Fruit fly (Drosophila melanogaster) whole organism, embryonic: Measurements from ENCODE around the gene HP5.
A peak's percentile ranks its signal among the peaks of the same experiment; 100 is the strongest.

ENCODE experiments used
- Atf-2 ChIP-seq: fragments of 200-800 bp; sonication (Bioruptor generic); optimal IDR thresholded peaks from 2 replicates; lab custom pipeline; 2016; ENCODE audit warnings: missing biosample characterization, missing genetic modification characterization
- BEAF-32 ChIP-seq: fragments of 200-800 bp; sonication (Bioruptor generic); optimal IDR thresholded peaks from 3 replicates; lab custom pipeline; 2017; ENCODE audit warnings: missing biosample characterization, missing genetic modification characterization, mild to moderate bottlenecking, moderate library complexity, missing genetic modification reagents
- C15 ChIP-seq: fragments of 200-800 bp; sonication (Bioruptor generic); IDR thresholded peaks from 3 replicates; pipeline ENCODE4 v1.3.6; 2022; ENCODE audit warnings: missing biosample characterization, missing genetic modification characterization
- CG10462 ChIP-seq: fragments of 200-800 bp; sonication (Bioruptor generic); optimal IDR thresholded peaks from 2 replicates; lab custom pipeline; 2016; ENCODE audit warnings: missing biosample characterization, missing genetic modification characterization
- CG10543 ChIP-seq: fragments of 200-800 bp; sonication (Bioruptor generic); optimal IDR thresholded peaks from 3 replicates; lab custom pipeline; 2017; ENCODE audit warnings: missing biosample characterization, mild to moderate bottlenecking, missing genetic modification characterization, moderate library complexity
- CG12155 ChIP-seq: fragments of 200-800 bp; sonication (Bioruptor generic); optimal IDR thresholded peaks from 3 replicates; lab custom pipeline; 2016; ENCODE audit warnings: missing biosample characterization, missing genetic modification characterization
- CG12391 ChIP-seq: fragments of 200-800 bp; sonication (Bioruptor generic); optimal IDR thresholded peaks from 3 replicates; lab custom pipeline; 2018; ENCODE audit warnings: missing biosample characterization, mild to moderate bottlenecking, missing genetic modification characterization, moderate library complexity
- CG13287 ChIP-seq: fragments of 200-800 bp; sonication (Bioruptor generic); IDR thresholded peaks from 2 replicates; pipeline ENCODE4 v1.3.6; 2022; ENCODE audit warnings: missing biosample characterization, missing genetic modification characterization; ENCODE audit not compliant: partially characterized antibody
- CG14667 ChIP-seq: fragments of 200-800 bp; sonication (Bioruptor generic); IDR thresholded peaks from 2 replicates; pipeline ENCODE4 v1.3.6; 2022; ENCODE audit warnings: missing biosample characterization, missing genetic modification characterization
- CG1602 ChIP-seq: fragments of 200-800 bp; sonication (Bioruptor generic); optimal IDR thresholded peaks from 3 replicates; lab custom pipeline; 2016; ENCODE audit warnings: missing biosample characterization, missing genetic modification characterization
- CG1603 ChIP-seq: fragments of 200-800 bp; sonication (Bioruptor generic); optimal IDR thresholded peaks from 2 replicates; lab custom pipeline; 2019; ENCODE audit warnings: missing biosample characterization, mild to moderate bottlenecking, missing genetic modification characterization, moderate library complexity
- CG2202 ChIP-seq: fragments of 200-800 bp; sonication (Bioruptor generic); optimal IDR thresholded peaks from 2 replicates; lab custom pipeline; 2018; ENCODE audit warnings: missing biosample characterization, mild to moderate bottlenecking, missing genetic modification characterization
- CG32767 ChIP-seq: fragments of 200-800 bp; sonication (Bioruptor generic); IDR thresholded peaks from 2 replicates; pipeline ENCODE4 v1.3.6; 2022; ENCODE audit warnings: missing biosample characterization, missing genetic modification characterization
- CG43689 ChIP-seq: fragments of 200-800 bp; sonication (Bioruptor generic); IDR thresholded peaks from 2 replicates; pipeline ENCODE4 v1.3.6; 2022; ENCODE audit warnings: missing biosample characterization, missing genetic modification characterization
- CG4820 ChIP-seq: fragments of 200-800 bp; sonication (Bioruptor generic); optimal IDR thresholded peaks from 3 replicates; lab custom pipeline; 2016; ENCODE audit warnings: missing biosample characterization, missing genetic modification characterization
- CG6689 ChIP-seq: fragments of 200-800 bp; sonication (Bioruptor generic); IDR thresholded peaks from 2 replicates; pipeline ENCODE4 v1.3.6; 2022; ENCODE audit warnings: missing biosample characterization, missing genetic modification characterization
- CG6791 ChIP-seq: fragments of 200-800 bp; sonication (Bioruptor generic); IDR thresholded peaks from 3 replicates; pipeline ENCODE4 v1.3.6; 2022; ENCODE audit warnings: missing biosample characterization, missing genetic modification characterization; ENCODE audit not compliant: partially characterized antibody
- CG7987 ChIP-seq: fragments of 200-800 bp; sonication (Bioruptor generic); optimal IDR thresholded peaks from 2 replicates; lab custom pipeline; 2018; ENCODE audit warnings: missing biosample characterization, mild to moderate bottlenecking, missing genetic modification characterization, moderate library complexity
- CG8290 ChIP-seq, 3 experiments: fragments of 200-800 bp; sonication (Bioruptor generic); optimal IDR thresholded peaks; 2 replicates each; lab custom pipeline; 2016 to 2019; ENCODE audit warnings: missing biosample characterization in 3 of 3, missing genetic modification characterization in 3 of 3, mild to moderate bottlenecking in 2 of 3, moderate library complexity in 1 of 3
- CoRest ChIP-seq: fragments of 200-800 bp; sonication (Bioruptor generic); optimal IDR thresholded peaks from 3 replicates; lab custom pipeline; 2018; ENCODE audit warnings: missing biosample characterization, mild to moderate bottlenecking, missing genetic modification characterization, moderate library complexity
- Dad ChIP-seq: fragments of 200-800 bp; sonication (Bioruptor generic); optimal IDR thresholded peaks from 3 replicates; lab custom pipeline; 2016; ENCODE audit warnings: missing biosample characterization, missing genetic modification characterization
- Dfd ChIP-seq, 2 experiments: fragments of >200 bp; optimal IDR thresholded peaks; 2 replicates each; lab custom pipeline; 2017; ENCODE audit warnings: missing biosample characterization in 2 of 2, missing genetic modification characterization in 2 of 2
- E2f2 ChIP-seq: fragments of 200-800 bp; sonication (Bioruptor generic); IDR thresholded peaks from 2 replicates; pipeline ENCODE4 v1.3.6; 2022; ENCODE audit warnings: missing biosample characterization, missing genetic modification characterization
- Fer3 ChIP-seq: fragments of 200-800 bp; sonication (Bioruptor generic); optimal IDR thresholded peaks from 2 replicates; lab custom pipeline; 2018; ENCODE audit warnings: missing biosample characterization, mild to moderate bottlenecking, missing genetic modification characterization, moderate library complexity
- HHEX ChIP-seq: fragments of 200-800 bp; sonication (Bioruptor generic); optimal IDR thresholded peaks from 3 replicates; lab custom pipeline; 2017; ENCODE audit warnings: missing biosample characterization, mild to moderate bottlenecking, missing genetic modification characterization, missing genetic modification reagents
- HLHmδ ChIP-seq: fragments of 200-800 bp; sonication (Bioruptor generic); optimal IDR thresholded peaks from 2 replicates; lab custom pipeline; 2018; ENCODE audit warnings: missing biosample characterization, mild to moderate bottlenecking, missing genetic modification characterization, moderate library complexity
- Kr ChIP-seq: fragments of 200-800 bp; sonication (Bioruptor generic); optimal IDR thresholded peaks from 2 replicates; lab custom pipeline; 2017; ENCODE audit warnings: missing biosample characterization, mild to moderate bottlenecking, missing genetic modification characterization
- MBD-R2 ChIP-seq: fragments of 200-800 bp; sonication (Bioruptor generic); IDR thresholded peaks from 2 replicates; pipeline ENCODE4 v1.3.6; 2022; ENCODE audit warnings: missing biosample characterization, missing genetic modification characterization
- Opbp ChIP-seq: fragments of 200-800 bp; sonication (Bioruptor generic); IDR thresholded peaks from 3 replicates; pipeline ENCODE4 v1.3.6; 2022; ENCODE audit warnings: missing biosample characterization, missing genetic modification characterization; ENCODE audit not compliant: partially characterized antibody
- Sox102F ChIP-seq: fragments of 200-800 bp; sonication (Bioruptor generic); optimal IDR thresholded peaks from 2 replicates; lab custom pipeline; 2018; ENCODE audit warnings: missing biosample characterization, mild to moderate bottlenecking, missing genetic modification characterization, moderate library complexity
- Xrp1 ChIP-seq: fragments of 200-800 bp; sonication (Bioruptor generic); IDR thresholded peaks from 2 replicates; pipeline ENCODE4 v1.3.6; 2022; ENCODE audit warnings: missing biosample characterization, missing genetic modification characterization
- bbx ChIP-seq: fragments of 200-800 bp; sonication (Bioruptor generic); IDR thresholded peaks from 2 replicates; pipeline ENCODE4 v1.3.6; 2022; ENCODE audit warnings: missing biosample characterization, missing genetic modification characterization; ENCODE audit not compliant: partially characterized antibody
- cad ChIP-seq: fragments of >200 bp; optimal IDR thresholded peaks from 2 replicates; lab custom pipeline; 2017; ENCODE audit warnings: missing biosample characterization, missing genetic modification characterization
- exex ChIP-seq: fragments of 200-800 bp; sonication (Bioruptor generic); optimal IDR thresholded peaks from 4 replicates; lab custom pipeline; 2018; ENCODE audit warnings: missing biosample characterization, mild to moderate bottlenecking, missing genetic modification characterization, moderate library complexity
- fru ChIP-seq: fragments of >200 bp; optimal IDR thresholded peaks from 2 replicates; lab custom pipeline; 2017
- gcm ChIP-seq: fragments of 200-800 bp; sonication (Bioruptor generic); optimal IDR thresholded peaks from 2 replicates; lab custom pipeline; 2019; ENCODE audit warnings: missing biosample characterization, mild to moderate bottlenecking, missing genetic modification characterization, moderate library complexity
- insv ChIP-seq, 2 experiments: fragments of 200-800 bp; sonication (Bioruptor generic); optimal IDR thresholded peaks; 3 replicates each; lab custom pipeline; 2016 to 2018; ENCODE audit warnings: missing biosample characterization in 2 of 2, missing genetic modification characterization in 2 of 2
- jigr1 ChIP-seq: fragments of 200-800 bp; sonication (Bioruptor generic); IDR thresholded peaks from 3 replicates; pipeline ENCODE4 v1.3.6; 2022; ENCODE audit warnings: missing biosample characterization, missing genetic modification characterization
- lov ChIP-seq, 2 experiments: fragments of 200-800 bp in 1 of 2; fragments of >200 bp in 1 of 2; sonication (Bioruptor generic) in 1 of 2; IDR thresholded peaks in 1 of 2; optimal IDR thresholded peaks in 1 of 2; 2 replicates in 1 of 2; 3 replicates in 1 of 2; pipeline versions ENCODE4 v1.3.6 to Lab custom; 2017 to 2022; ENCODE audit warnings: missing biosample characterization in 1 of 2, missing genetic modification characterization in 1 of 2
- nerfin-2 ChIP-seq: fragments of 200-800 bp; sonication (Bioruptor generic); IDR thresholded peaks from 2 replicates; pipeline ENCODE4 v1.3.6; 2022; ENCODE audit warnings: missing biosample characterization, missing genetic modification characterization; ENCODE audit not compliant: partially characterized antibody
- nmo ChIP-seq: fragments of 200-800 bp; sonication (Bioruptor generic); optimal IDR thresholded peaks from 2 replicates; lab custom pipeline; 2018; ENCODE audit warnings: missing biosample characterization, mild to moderate bottlenecking, missing genetic modification characterization, moderate library complexity
- pan ChIP-seq, 4 experiments: fragments of >200 bp in 3 of 4; fragments of 200-800 bp in 1 of 4; sonication (Bioruptor generic) in 1 of 4; optimal IDR thresholded peaks in 3 of 4; IDR thresholded peaks in 1 of 4; 2 replicates each; pipeline versions ENCODE4 v1.3.6 to Lab custom; 2017 to 2022; ENCODE audit warnings: missing biosample characterization in 2 of 4, missing genetic modification characterization in 2 of 4, mixed read lengths in 1 of 4
- schlank ChIP-seq: fragments of 200-800 bp; sonication (Bioruptor generic); optimal IDR thresholded peaks from 2 replicates; lab custom pipeline; 2018; ENCODE audit warnings: missing biosample characterization, mild to moderate bottlenecking, missing genetic modification characterization
- slou ChIP-seq: fragments of 200-800 bp; sonication (Bioruptor generic); optimal IDR thresholded peaks from 3 replicates; lab custom pipeline; 2016; ENCODE audit warnings: missing biosample characterization, missing genetic modification characterization
- sqz ChIP-seq: fragments of 200-800 bp; sonication (Bioruptor generic); optimal IDR thresholded peaks from 3 replicates; lab custom pipeline; 2018; ENCODE audit warnings: missing biosample characterization, mild to moderate bottlenecking, missing genetic modification characterization
- sr ChIP-seq: fragments of 200-800 bp; sonication (Bioruptor generic); IDR thresholded peaks from 3 replicates; pipeline ENCODE4 v1.3.6; 2022; ENCODE audit warnings: missing biosample characterization, missing genetic modification characterization
- tap ChIP-seq: fragments of 200-800 bp; optimal IDR thresholded peaks from 3 replicates; lab custom pipeline; 2019; ENCODE audit warnings: missing biosample characterization, mild to moderate bottlenecking, missing genetic modification characterization, moderate library complexity
- twi ChIP-seq: fragments of 200-800 bp; optimal IDR thresholded peaks from 2 replicates; lab custom pipeline; 2019; ENCODE audit warnings: missing biosample characterization, mild to moderate bottlenecking, missing genetic modification characterization, moderate library complexity
- wor ChIP-seq: fragments of 200-800 bp; sonication (Bioruptor generic); IDR thresholded peaks from 2 replicates; pipeline ENCODE4 v1.3.6; 2022; ENCODE audit warnings: missing biosample characterization, missing genetic modification characterization

The HP5 gene

DNA sequence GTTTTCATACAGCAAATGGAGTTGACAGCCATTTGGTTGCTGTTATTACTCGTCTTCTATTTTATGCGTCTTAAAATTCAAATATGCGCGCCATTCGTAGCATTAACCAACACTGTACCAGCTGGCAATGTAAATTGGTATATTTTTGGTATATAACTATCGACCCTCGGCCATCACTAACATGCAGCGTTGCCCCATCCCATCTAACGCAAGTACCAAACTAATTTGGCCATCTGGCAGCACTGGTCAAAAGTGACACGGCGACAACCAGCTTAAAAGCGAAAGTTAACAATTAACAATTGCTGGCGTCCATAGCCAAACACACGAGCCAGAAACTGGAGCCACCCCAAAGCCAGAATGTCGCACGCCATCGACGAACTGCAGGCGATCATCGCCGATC lies 28.7 kb downstream of the HP5 start, which contains the start of gene Uba5 (continued):
- TF ChIP-seq HLHmδ (GFP tag; lab: Kevin White, UChicago) (no peak), E2f2 (GFP tag; lab: Robert Waterston, UW) (peak; percentile 93), MBD-R2 (GFP tag; lab: Robert Waterston, UW) (peak; percentile 62), slou (GFP tag; lab: Kevin White, UChicago) (no peak), jigr1 (GFP tag; lab: Robert Waterston, UW) (no peak), C15 (no peak), CG1602 (no peak), gcm (GFP tag; lab: Kevin White, UChicago) (no peak), tap (tag; lab: Kevin White, UChicago) (no peak), HHEX (no peak), fru (lab: Kevin White, UChicago) (no peak), CG43689 (GFP tag; lab: Robert Waterston, UW) (no peak), CG6689 (GFP tag; lab: Robert Waterston, UW) (no peak), insv (GFP tag; optimal IDR thresholded peaks at IDR 0.05; lab: Kevin White, UChicago) (no peak), BEAF-32 (GFP tag; lab: Kevin White, UChicago) (peak; percentile 52), Fer3 (tag; lab: Kevin White, UChicago) (no peak), CG7987 (GFP tag; lab: Kevin White, UChicago) (no peak), CG6791 (0 out of 3 replicates have a peak, but pooled peaks have one; percentile 26), cad (no peak), CG32767 (no peak), Sox102F (GFP tag; lab: Kevin White, UChicago) (no peak), bbx (GFP tag; lab: Robert Waterston, UW) (peak; percentile 56; the same call in 1 of the 2 replicates), CG10462 (GFP tag; lab: Kevin White, UChicago) (no peak), CG14667 (no peak), pan (optimal IDR thresholded peaks at IDR 0.05; lab: Kevin White, UChicago) (no peak), pan (GFP tag; optimal IDR thresholded peaks at IDR 0.05 in 1 of 2, IDR thresholded peaks at IDR 0.05 in 1 of 2) (no peak), Kr (no peak), Opbp (GFP tag; lab: Robert Waterston, UW) (peak; percentile 49; the same call in 1 of the 3 replicates), sr (GFP tag; lab: Robert Waterston, UW) (no peak), sqz (GFP tag; lab: Kevin White, UChicago) (no peak), CG1603 (tag; lab: Kevin White, UChicago) (peak; percentile 71), CG8290 (GFP tag; optimal IDR thresholded peaks at IDR 0.05; lab: Kevin White, UChicago) (no peak), CG8290 (tag; optimal IDR thresholded peaks at IDR 0.05; lab: Kevin White, UChicago) (peak in 1 of 2 experiments; percentile 60), Atf-2 (GFP tag; lab: Kevin White, UChicago) (no peak), Dad (no peak), CG2202 (tag; lab: Kevin White, UChicago) (no peak), Dfd (GFP tag; optimal IDR thresholded peaks at IDR 0.05; lab: Kevin White, UChicago) (no peak), lov (optimal IDR thresholded peaks at IDR 0.05; lab: Kevin White, UChicago) (no peak), lov (GFP tag; IDR thresholded peaks at IDR 0.05; lab: Robert Waterston, UW) (no peak), wor (GFP tag; lab: Robert Waterston, UW) (no peak), Xrp1 (GFP tag; lab: Robert Waterston, UW) (0 out of 2 replicates have a peak, but pooled peaks have one; percentile 9), CG12155 (GFP tag; lab: Kevin White, UChicago) (no peak), CG13287 (GFP tag; lab: Robert Waterston, UW) (peak; percentile 63), twi (tag; lab: Kevin White, UChicago) (no peak), schlank (tag; lab: Kevin White, UChicago) (no peak), nmo (GFP tag; lab: Kevin White, UChicago) (peak; percentile 9), CG12391 (tag; lab: Kevin White, UChicago) (no peak), nerfin-2 (GFP tag; lab: Robert Waterston, UW) (no peak), CG10543 (no peak), exex (no peak), CG4820 (no peak), CoRest (no peak)
